Worm (Caenorhabditis elegans) whole organism, late embryonic: ENCODE results near the gene F16B12.6.
A peak's percentile ranks its signal among the peaks of the same experiment; 100 is the strongest.

ENCODE experiments used
- C08G9.2 ChIP-seq: sonication (generic microtip); optimal IDR thresholded peaks from 2 replicates; lab custom pipeline; 2016; ENCODE audit warnings: mild to moderate bottlenecking, missing genetic modification characterization, moderate library complexity, missing compliant biosample characterization
- C38D4.7 ChIP-seq: fragments of 200-800 bp; sonication (Bioruptor generic); optimal IDR thresholded peaks from 2 replicates; lab custom pipeline; 2018; ENCODE audit warnings: mild to moderate bottlenecking, missing genetic modification characterization, moderate library complexity, missing compliant biosample characterization
- K09A11.1 ChIP-seq: sonication (generic microtip); optimal IDR thresholded peaks from 2 replicates; lab custom pipeline; 2017; ENCODE audit warnings: antibody characterized with exemption, mild to moderate bottlenecking, missing genetic modification characterization, missing compliant biosample characterization; ENCODE audit not compliant: insufficient read depth
- ama-1 ChIP-seq: fragments of 150-350 bp; optimal IDR thresholded peaks from 2 replicates; lab custom pipeline; 2014
- ceh-2 ChIP-seq: sonication (generic microtip); optimal IDR thresholded peaks from 2 replicates; lab custom pipeline; 2016; ENCODE audit warnings: missing genotype, missing genetic modification characterization, missing compliant biosample characterization
- ceh-22 ChIP-seq: sonication (generic microtip); optimal IDR thresholded peaks from 2 replicates; lab custom pipeline; 2017; ENCODE audit warnings: missing biosample characterization, missing genetic modification characterization
- ceh-24 ChIP-seq: sonication (generic microtip); optimal IDR thresholded peaks from 2 replicates; lab custom pipeline; 2016; ENCODE audit warnings: mild to moderate bottlenecking, missing genetic modification characterization, missing compliant biosample characterization
- ceh-30 ChIP-seq: fragments of 150-350 bp; optimal IDR thresholded peaks from 2 replicates; lab custom pipeline; 2014; ENCODE audit warnings: missing biosample characterization, missing genetic modification characterization
- ceh-31 ChIP-seq: sonication (generic microtip); optimal IDR thresholded peaks from 2 replicates; lab custom pipeline; 2016; ENCODE audit warnings: missing genetic modification characterization, missing compliant biosample characterization
- ceh-34 ChIP-seq: sonication (generic microtip); optimal IDR thresholded peaks from 2 replicates; lab custom pipeline; 2016; ENCODE audit warnings: mild to moderate bottlenecking, missing genetic modification characterization, missing compliant biosample characterization
- ceh-9 ChIP-seq: sonication (generic microtip); optimal IDR thresholded peaks from 2 replicates; lab custom pipeline; 2016; ENCODE audit warnings: mild to moderate bottlenecking, missing genetic modification characterization, inconsistent platforms, missing compliant biosample characterization
- che-1 ChIP-seq: sonication (generic microtip); optimal IDR thresholded peaks from 2 replicates; lab custom pipeline; 2016; ENCODE audit warnings: mild to moderate bottlenecking, missing genetic modification characterization, missing compliant biosample characterization
- dmd-4 ChIP-seq: sonication (generic microtip); optimal IDR thresholded peaks from 2 replicates; lab custom pipeline; 2016; ENCODE audit warnings: borderline replicate concordance, missing genetic modification characterization, missing compliant biosample characterization
- elt-4 ChIP-seq: sonication (generic microtip); optimal IDR thresholded peaks from 2 replicates; lab custom pipeline; 2016; ENCODE audit warnings: missing genetic modification characterization, missing compliant biosample characterization
- fkh-10 ChIP-seq: fragments of 150-350 bp; optimal IDR thresholded peaks from 2 replicates; lab custom pipeline; 2014; ENCODE audit warnings: missing biosample characterization, missing genetic modification reagents, missing genetic modification characterization
- fkh-6 ChIP-seq: sonication (generic microtip); optimal IDR thresholded peaks from 2 replicates; lab custom pipeline; 2016; ENCODE audit warnings: missing genetic modification characterization, missing compliant biosample characterization
- hlh-13 ChIP-seq: fragments of 200-800 bp; sonication (Bioruptor generic); optimal IDR thresholded peaks from 2 replicates; lab custom pipeline; 2018; ENCODE audit warnings: mild to moderate bottlenecking, missing genetic modification characterization, missing compliant biosample characterization
- hlh-15 ChIP-seq: sonication (generic microtip); optimal IDR thresholded peaks from 2 replicates; lab custom pipeline; 2016; ENCODE audit warnings: missing genetic modification characterization, missing compliant biosample characterization
- hlh-30 ChIP-seq: sonication (generic microtip); optimal IDR thresholded peaks from 2 replicates; lab custom pipeline; 2017; ENCODE audit warnings: antibody characterized with exemption, missing genetic modification characterization, missing compliant biosample characterization; ENCODE audit not compliant: insufficient read depth
- hlh-6 ChIP-seq: sonication (generic microtip); optimal IDR thresholded peaks from 2 replicates; lab custom pipeline; 2016; ENCODE audit warnings: missing genotype, missing genetic modification characterization, missing compliant biosample characterization
- hlh-8 ChIP-seq: sonication (generic microtip); optimal IDR thresholded peaks from 2 replicates; lab custom pipeline; 2016; ENCODE audit warnings: missing genotype, missing genetic modification characterization, missing compliant biosample characterization
- lim-6 ChIP-seq: sonication (generic microtip); optimal IDR thresholded peaks from 2 replicates; lab custom pipeline; 2016; ENCODE audit warnings: missing genetic modification characterization, missing compliant biosample characterization
- lin-11 ChIP-seq: fragments of 200-800 bp; sonication (Bioruptor generic); optimal IDR thresholded peaks from 2 replicates; lab custom pipeline; 2018; ENCODE audit warnings: mild to moderate bottlenecking, missing genetic modification characterization, missing compliant biosample characterization
- madf-2 ChIP-seq: sonication (generic microtip); optimal IDR thresholded peaks from 2 replicates; lab custom pipeline; 2017; ENCODE audit warnings: missing genetic modification characterization, missing compliant biosample characterization
- nfya-1 ChIP-seq: sonication (generic microtip); optimal IDR thresholded peaks from 2 replicates; lab custom pipeline; 2017; ENCODE audit warnings: missing genetic modification characterization, mild to moderate bottlenecking, missing compliant biosample characterization, antibody characterized with exemption, moderate library complexity
- nhr-232 ChIP-seq: sonication (generic microtip); optimal IDR thresholded peaks from 2 replicates; lab custom pipeline; 2016; ENCODE audit warnings: missing genetic modification characterization, missing compliant biosample characterization
- odd-2 ChIP-seq: sonication (generic microtip); optimal IDR thresholded peaks from 2 replicates; lab custom pipeline; 2017; ENCODE audit warnings: antibody characterized with exemption, mild to moderate bottlenecking, missing genetic modification characterization, missing compliant biosample characterization
- pag-3 ChIP-seq: sonication (generic microtip); optimal IDR thresholded peaks from 2 replicates; lab custom pipeline; 2016; ENCODE audit warnings: missing compliant biosample characterization, missing genetic modification characterization, borderline replicate concordance
- pat-9 ChIP-seq: fragments of 200-800 bp; sonication (Bioruptor generic); optimal IDR thresholded peaks from 2 replicates; lab custom pipeline; 2018; ENCODE audit warnings: mild to moderate bottlenecking, missing genetic modification characterization, moderate library complexity, missing compliant biosample characterization
- pax-1 ChIP-seq: fragments of 150-350 bp; optimal IDR thresholded peaks from 2 replicates; lab custom pipeline; 2014; ENCODE audit warnings: missing biosample characterization, missing genetic modification characterization
- pros-1 ChIP-seq: fragments of 150-350 bp; optimal IDR thresholded peaks from 2 replicates; lab custom pipeline; 2014; ENCODE audit warnings: missing biosample characterization, missing genetic modification reagents, missing genetic modification characterization
- sdc-2 ChIP-seq: sonication (generic microtip); optimal IDR thresholded peaks from 2 replicates; lab custom pipeline; 2016; ENCODE audit warnings: missing genotype, missing genetic modification characterization, missing compliant biosample characterization
- sox-2 ChIP-seq: fragments of 200-800 bp; sonication (Bioruptor generic); IDR thresholded peaks from 2 replicates; pipeline ENCODE4 v1.3.6; 2022; ENCODE audit warnings: missing genetic modification reagents, missing genetic modification characterization, missing compliant biosample characterization
- syd-9 ChIP-seq: sonication (generic microtip); optimal IDR thresholded peaks from 2 replicates; lab custom pipeline; 2016; ENCODE audit warnings: mild to moderate bottlenecking, missing genetic modification characterization, moderate library complexity, missing compliant biosample characterization
- unc-3 ChIP-seq, 2 experiments: fragments of 200-800 bp in 1 of 2; sonication (Bioruptor generic) in 1 of 2; sonication (generic microtip) in 1 of 2; conservative IDR thresholded peaks in 1 of 2; optimal IDR thresholded peaks in 1 of 2; 2 replicates each; pipeline versions ENCODE4 v1.3.6 to Lab custom; 2016 to 2022; ENCODE audit warnings: missing compliant biosample characterization in 2 of 2, missing genetic modification characterization in 2 of 2, missing genetic modification reagents in 1 of 2
- unc-42 ChIP-seq: sonication (generic microtip); optimal IDR thresholded peaks from 2 replicates; lab custom pipeline; 2016; ENCODE audit warnings: missing genotype, missing genetic modification characterization, missing compliant biosample characterization
- unc-86 ChIP-seq: sonication (generic microtip); optimal IDR thresholded peaks from 2 replicates; lab custom pipeline; 2016; ENCODE audit warnings: missing genetic modification characterization, missing compliant biosample characterization
- zip-5 ChIP-seq: sonication (generic microtip); optimal IDR thresholded peaks from 2 replicates; lab custom pipeline; 2016; ENCODE audit warnings: missing genetic modification characterization, missing compliant biosample characterization
- ztf-16 ChIP-seq: sonication (generic microtip); optimal IDR thresholded peaks from 2 replicates; lab custom pipeline; 2017; ENCODE audit warnings: missing genetic modification characterization, missing compliant biosample characterization

The F16B12.6 gene

ce11 chrX:14090990-14091389, 11.1 kb upstream of the F16B12.6 start:
- TF ChIP-seq hlh-6 (no peak), ztf-16 (tag; lab: Kevin White, UChicago) (no peak), ceh-2 (no peak), zip-5 (tag; lab: Kevin White, UChicago) (no peak), unc-3 (GFP tag; conservative IDR thresholded peaks at IDR 0.05; lab: Robert Waterston, UW) (no peak), unc-3 (tag; optimal IDR thresholded peaks at IDR 0.05; lab: Kevin White, UChicago) (no peak), lin-11 (tag; lab: Kevin White, UChicago) (no peak), pax-1 (tag; lab: Kevin White, UChicago) (no peak), ceh-24 (tag; lab: Kevin White, UChicago) (no peak)

DNA sequence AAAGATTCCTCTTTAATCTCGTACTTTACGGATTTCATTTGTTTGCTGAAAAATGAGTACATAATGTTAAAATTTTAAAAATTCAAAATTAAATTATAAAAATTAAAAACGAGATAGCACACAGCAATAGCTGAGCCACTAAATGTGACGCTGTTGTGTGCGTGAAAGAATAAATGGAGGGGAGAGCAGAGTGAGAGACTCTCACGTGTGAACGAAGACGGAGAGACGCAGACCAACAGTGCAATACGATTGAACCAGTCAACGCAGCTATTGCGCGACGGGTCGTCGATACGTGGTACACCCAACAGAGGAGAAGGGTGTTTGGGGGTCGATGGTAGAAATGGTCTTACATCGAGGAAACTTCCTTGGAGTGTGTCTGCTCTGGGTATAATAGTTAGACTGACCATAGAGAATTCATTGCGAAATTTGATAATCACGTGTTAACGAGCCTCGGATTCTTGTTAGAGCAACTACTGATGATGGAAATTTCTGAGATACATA, 3.4 kb upstream of the F16B12.6 start, which contains the start of gene F16B12.4:
F16B12.4 (minus strand) TSS at position 51 of the 501 bp plus-strand sequence.
- TF ChIP-seq fkh-6 (tag; lab: Kevin White, UChicago), result no peak
- peak; percentile 24 for TF ChIP-seq ceh-31 (tag; lab: Kevin White, UChicago)
- peak; percentile 61 for TF ChIP-seq nfya-1 (tag; lab: Kevin White, UChicago)
- TF ChIP-seq hlh-30 (tag; lab: Kevin White, UChicago), result peak; percentile 73
- TF ChIP-seq sdc-2 (tag; lab: Kevin White, UChicago), result peak; percentile 1
- no peak for TF ChIP-seq ama-1

DNA sequence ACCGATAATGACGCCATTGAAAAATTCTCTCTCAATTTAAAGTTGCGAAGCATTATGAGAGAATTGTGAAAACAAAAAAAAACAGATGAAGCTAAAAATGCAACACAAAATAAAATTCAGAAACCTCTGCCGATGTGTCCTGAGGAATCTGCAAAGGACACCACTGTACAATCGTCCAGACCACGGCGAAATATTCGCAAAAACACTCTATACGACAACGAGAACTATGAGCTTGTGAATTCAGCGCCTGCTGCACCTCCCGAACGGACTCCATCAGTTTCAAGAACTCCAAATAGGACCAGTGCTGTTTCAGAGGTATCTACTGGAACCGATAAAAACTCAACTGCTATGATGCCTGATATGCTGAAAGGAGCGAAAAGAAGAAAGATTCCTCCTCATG, 358 bp downstream of the F16B12.6 start:
- no peak for TF ChIP-seq pat-9 (tag; lab: Kevin White, UChicago)
- TF ChIP-seq fkh-6 (tag; lab: Kevin White, UChicago), result no peak

DNA sequence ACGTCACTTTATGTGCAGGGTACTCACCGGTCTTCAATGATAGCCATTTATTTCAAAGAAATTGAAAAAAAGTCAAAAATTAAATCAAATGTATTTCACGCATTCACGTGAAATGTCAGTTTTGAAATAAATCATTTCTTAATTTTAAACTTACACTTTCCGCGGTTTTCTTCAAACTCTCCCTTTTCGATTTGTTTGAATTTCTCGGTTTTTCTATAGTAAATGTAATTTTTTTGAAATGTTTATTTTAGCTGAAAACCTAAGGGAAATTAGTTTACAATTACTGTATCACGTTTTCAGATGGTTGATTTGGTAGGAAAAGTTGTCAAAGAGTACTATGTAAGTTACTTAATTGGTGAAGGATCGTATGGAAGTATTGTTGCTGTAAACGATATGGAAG, 6.1 kb downstream of the F16B12.6 start, which contains the start of gene F16B12.7:
F16B12.7 (plus strand) TSS at position 301 of the 400 bp plus-strand sequence.
- TF ChIP-seq K09A11.1, result no peak
- TF ChIP-seq elt-4, result no peak
- TF ChIP-seq hlh-13, result no peak

- TF ChIP-seq ceh-24 (tag; lab: Kevin White, UChicago), result no peak
- TF ChIP-seq sox-2, result no peak
- TF ChIP-seq hlh-8, result no peak
Observed at ce11 chrX:14113347-14113746, 11.2 kb downstream of the F16B12.6 start, which contains the start of gene nhr-281. TSS of gene nhr-281 (minus strand) at chrX:14113447.

DNA sequence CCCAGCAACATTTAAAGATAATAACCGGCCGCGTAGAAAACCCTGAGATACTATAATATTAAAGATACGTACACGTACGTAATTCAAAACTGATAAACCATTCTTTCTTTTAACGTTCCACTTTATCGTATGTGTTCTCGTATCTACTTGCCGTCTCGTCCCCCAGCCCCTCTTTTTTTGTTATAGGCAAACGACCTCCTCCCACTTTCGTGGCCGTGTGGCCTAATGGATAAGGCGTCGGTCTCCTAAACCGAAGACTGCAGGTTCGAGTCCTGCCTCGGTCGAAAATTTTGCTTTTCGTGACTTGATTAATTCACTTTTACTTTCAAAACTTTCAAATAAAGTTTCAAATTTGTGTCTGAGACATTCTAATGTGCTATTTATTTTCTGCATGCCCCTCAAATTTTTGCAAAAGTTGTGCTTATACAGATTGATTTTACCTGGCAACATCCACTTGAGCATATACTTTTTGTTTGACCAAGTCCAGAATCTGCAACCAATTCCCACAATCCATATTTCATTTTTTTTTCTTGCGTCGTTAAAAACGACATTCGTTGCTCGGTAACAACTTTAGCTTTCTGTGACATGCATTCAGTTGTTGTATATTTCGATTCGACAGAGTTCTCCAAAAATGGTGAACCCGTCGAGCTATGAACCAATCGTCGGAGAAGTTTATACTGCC, 13.5 kb downstream of the F16B12.6 start, which contains the start of gene F28H6.7:
F28H6.7 (plus strand) TSS at position 632 of the 682 bp plus-strand sequence.
- TF ChIP-seq madf-2 (tag; lab: Kevin White, UChicago) (peak; percentile 75), hlh-15 (tag; lab: Kevin White, UChicago) (peak; percentile 74), fkh-10 (GFP tag; lab: Kevin White, UChicago) (peak; percentile 27), pag-3 (tag; lab: Kevin White, UChicago) (peak; percentile 3), che-1 (peak; percentile 93), dmd-4 (tag; lab: Kevin White, UChicago) (peak; percentile 39), C38D4.7 (GFP tag; lab: Kevin White, UChicago) (peak; percentile 90), ceh-24 (tag; lab: Kevin White, UChicago) (peak; percentile 45), sox-2 (peak; percentile 94), fkh-6 (tag; lab: Kevin White, UChicago) (peak; percentile 94), ceh-2 (peak; percentile 82), ceh-9 (tag; lab: Kevin White, UChicago) (peak; percentile 84), sdc-2 (tag; lab: Kevin White, UChicago) (peak; percentile 89), unc-3 (GFP tag; conservative IDR thresholded peaks at IDR 0.05; lab: Robert Waterston, UW) (peak; percentile 92), unc-3 (tag; optimal IDR thresholded peaks at IDR 0.05; lab: Kevin White, UChicago) (peak; percentile 76), lim-6 (peak; percentile 78), unc-42 (tag; lab: Kevin White, UChicago) (peak; percentile 20), odd-2 (tag; lab: Kevin White, UChicago) (peak; percentile 80), pros-1 (no peak), ceh-34 (tag; lab: Kevin White, UChicago) (peak; percentile 85), ztf-16 (tag; lab: Kevin White, UChicago) (peak; percentile 92), syd-9 (tag; lab: Kevin White, UChicago) (peak; percentile 81), ceh-30 (tag; lab: Kevin White, UChicago) (no peak), unc-86 (tag; lab: Kevin White, UChicago) (peak; percentile 84), nhr-232 (tag; lab: Kevin White, UChicago) (peak; percentile 95), ceh-22 (no peak), hlh-13 (peak; percentile 86), C08G9.2 (peak; percentile 78)
